Worm (Caenorhabditis elegans) whole organism, L4/young adult: ENCODE data around the gene col-91.

Experiments
- W03F9.2 ChIP-seq: fragments of 150-350 bp; optimal IDR thresholded peaks from 2 replicates; lab custom pipeline; 2014; ENCODE audit warnings: missing biosample characterization, missing genetic modification characterization
- dao-5 ChIP-seq: sonication (generic microtip); optimal IDR thresholded peaks from 2 replicates; lab custom pipeline; 2016; ENCODE audit warnings: missing genotype, missing genetic modification characterization, moderate library complexity, missing compliant biosample characterization
- him-1 ChIP-seq: sonication (generic microtip); optimal IDR thresholded peaks from 2 replicates; lab custom pipeline; 2016; ENCODE audit warnings: missing genotype, missing genetic modification reagents, missing genetic modification characterization, missing compliant biosample characterization

DNA sequence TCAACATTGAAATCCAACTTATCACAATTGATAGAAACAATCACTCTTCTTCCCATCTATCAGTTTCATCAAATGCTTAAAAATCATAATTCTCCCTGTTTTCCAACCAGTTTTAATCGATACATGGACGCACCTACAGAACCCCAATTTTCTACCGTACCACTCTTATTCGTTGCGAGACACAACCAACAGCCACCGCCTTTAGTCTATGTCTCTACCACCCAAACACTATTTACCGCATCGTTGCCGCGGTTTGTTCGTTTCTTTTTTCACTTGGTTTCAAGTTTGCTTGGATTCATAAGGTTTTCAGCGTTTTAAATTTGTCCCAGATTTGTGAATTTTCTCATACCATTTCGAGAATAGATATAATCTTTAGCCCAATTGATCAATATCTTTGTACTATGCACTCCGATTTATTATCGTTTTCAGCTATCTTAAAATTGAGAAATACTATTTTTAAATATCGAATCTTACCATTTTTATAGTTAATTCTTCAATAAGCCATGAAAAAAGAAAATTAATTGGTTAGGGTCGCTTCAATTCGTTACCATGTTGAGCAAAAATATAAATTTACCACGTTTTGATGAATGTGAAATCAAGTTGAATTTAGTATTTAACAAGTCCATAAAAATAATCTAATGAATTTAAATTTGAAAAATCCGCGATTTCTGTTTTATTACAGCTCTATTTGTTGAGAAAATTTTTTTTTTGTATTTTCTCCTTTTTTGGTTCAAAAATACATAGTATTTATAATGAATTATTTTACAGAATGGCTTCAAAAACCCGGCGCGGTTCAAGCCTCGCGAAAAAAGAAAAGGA, 47.0 kb upstream of the col-91 start, which contains the start of gene F10E9.3:
- no peak for TF ChIP-seq W03F9.2 (tag; lab: Kevin White, UChicago)
- TF ChIP-seq dao-5 (tag; lab: Kevin White, UChicago): no peak
- no peak for TF ChIP-seq him-1 (tag; lab: Kevin White, UChicago)
